Fruit fly (Drosophila melanogaster) whole organism, embryonic: ENCODE results near the gene CG31664.
A peak's percentile ranks its signal among the peaks of the same experiment; 100 is the strongest.

Experiments
- CG10462 ChIP-seq: fragments of 200-800 bp; sonication (Bioruptor generic); optimal IDR thresholded peaks from 2 replicates; lab custom pipeline; 2016; ENCODE audit warnings: missing biosample characterization, missing genetic modification characterization
- CG11504 ChIP-seq: fragments of 200-800 bp; sonication (Bioruptor generic); optimal IDR thresholded peaks from 3 replicates; lab custom pipeline; 2019; ENCODE audit warnings: missing biosample characterization, mild to moderate bottlenecking, missing genetic modification characterization, moderate library complexity
- CG12219 ChIP-seq: fragments of 200-800 bp; sonication (Bioruptor generic); optimal IDR thresholded peaks from 3 replicates; lab custom pipeline; 2018; ENCODE audit warnings: missing biosample characterization, mild to moderate bottlenecking, missing genetic modification characterization
- CG12659 ChIP-seq: fragments of 200-800 bp; sonication (Bioruptor generic); optimal IDR thresholded peaks from 3 replicates; lab custom pipeline; 2017; ENCODE audit warnings: mild to moderate bottlenecking, missing biosample characterization, missing genetic modification reagents, missing genetic modification characterization
- CG15269 ChIP-seq: fragments of 200-800 bp; sonication (Bioruptor generic); optimal IDR thresholded peaks from 2 replicates; lab custom pipeline; 2018; ENCODE audit warnings: missing biosample characterization, mild to moderate bottlenecking, missing genetic modification characterization, moderate library complexity
- CG15479 ChIP-seq: fragments of 200-800 bp; sonication (Bioruptor generic); optimal IDR thresholded peaks from 3 replicates; lab custom pipeline; 2019; ENCODE audit warnings: missing biosample characterization, mild to moderate bottlenecking, missing genetic modification characterization, moderate library complexity
- CG15601 ChIP-seq: fragments of 200-800 bp; sonication (Bioruptor generic); optimal IDR thresholded peaks from 3 replicates; lab custom pipeline; 2019; ENCODE audit warnings: missing biosample characterization, mild to moderate bottlenecking, missing genetic modification characterization, moderate library complexity
- CG18599 ChIP-seq: fragments of 200-800 bp; sonication (Bioruptor generic); optimal IDR thresholded peaks from 3 replicates; lab custom pipeline; 2017; ENCODE audit warnings: missing biosample characterization, missing genetic modification characterization, mild to moderate bottlenecking, moderate library complexity, missing genetic modification reagents
- CG2120 ChIP-seq: fragments of 200-800 bp; sonication (Bioruptor generic); optimal IDR thresholded peaks from 3 replicates; lab custom pipeline; 2016; ENCODE audit warnings: missing biosample characterization, missing genetic modification characterization
- CG31224 ChIP-seq: fragments of 200-800 bp; sonication (Bioruptor generic); IDR thresholded peaks from 2 replicates; pipeline ENCODE4 v1.3.6; 2022; ENCODE audit warnings: missing biosample characterization, missing genetic modification characterization
- CG3163 ChIP-seq: fragments of 200-800 bp; sonication (Bioruptor generic); optimal IDR thresholded peaks from 3 replicates; lab custom pipeline; 2016; ENCODE audit warnings: missing biosample characterization, missing genetic modification characterization
- CG33213 ChIP-seq: fragments of 200-800 bp; sonication (Bioruptor generic); optimal IDR thresholded peaks from 3 replicates; lab custom pipeline; 2016; ENCODE audit warnings: missing biosample characterization, missing genetic modification characterization
- CG7357 ChIP-seq: fragments of 200-800 bp; sonication (Bioruptor generic); IDR thresholded peaks from 3 replicates; pipeline ENCODE4 v1.3.6; 2022; ENCODE audit warnings: missing biosample characterization, missing genetic modification characterization
- CG7372 ChIP-seq: fragments of 200-800 bp; sonication (Bioruptor generic); IDR thresholded peaks from 2 replicates; pipeline ENCODE4 v1.3.6; 2022; ENCODE audit warnings: missing biosample characterization, missing genetic modification characterization
- CG7839 ChIP-seq: fragments of 200-800 bp; sonication (Bioruptor generic); optimal IDR thresholded peaks from 3 replicates; lab custom pipeline; 2018; ENCODE audit warnings: missing biosample characterization, mild to moderate bottlenecking, missing genetic modification characterization, moderate library complexity
- CG8281 ChIP-seq: fragments of 200-800 bp; sonication (Bioruptor generic); optimal IDR thresholded peaks from 2 replicates; lab custom pipeline; 2018; ENCODE audit warnings: missing biosample characterization, mild to moderate bottlenecking, missing genetic modification characterization, moderate library complexity
- Drgx ChIP-seq: fragments of 200-800 bp; sonication (Bioruptor generic); IDR thresholded peaks from 2 replicates; pipeline ENCODE4 v1.3.6; 2022; ENCODE audit warnings: missing biosample characterization, missing genetic modification characterization
- Ets65A ChIP-seq: fragments of 200-800 bp; sonication (Bioruptor generic); peaks from one replicate; lab custom pipeline; 2016; ENCODE audit warnings: missing biosample characterization, missing genetic modification characterization
- Hr39 ChIP-seq: fragments of >200 bp; optimal IDR thresholded peaks from 2 replicates; lab custom pipeline; 2017
- Hr51 ChIP-seq, 2 experiments: fragments of 200-800 bp; sonication (Bioruptor generic); optimal IDR thresholded peaks; 2 replicates in 1 of 2; 3 replicates in 1 of 2; lab custom pipeline; 2016 to 2018; ENCODE audit warnings: missing biosample characterization in 2 of 2, missing genetic modification characterization in 2 of 2, mild to moderate bottlenecking in 1 of 2, moderate library complexity in 1 of 2
- Jarid2 ChIP-seq: fragments of 200-800 bp; sonication (Bioruptor generic); optimal IDR thresholded peaks from 3 replicates; lab custom pipeline; 2017; ENCODE audit warnings: mild to moderate bottlenecking, missing biosample characterization, missing genetic modification reagents, missing genetic modification characterization
- Mad ChIP-seq: fragments of 200-800 bp; sonication (Bioruptor generic); optimal IDR thresholded peaks from 2 replicates; lab custom pipeline; 2016; ENCODE audit warnings: missing biosample characterization, missing genetic modification characterization
- Neu2 ChIP-seq: fragments of 200-800 bp; sonication (Bioruptor generic); optimal IDR thresholded peaks from 3 replicates; lab custom pipeline; 2016; ENCODE audit warnings: missing biosample characterization, missing genetic modification characterization, borderline replicate concordance
- Nf-YC ChIP-seq: fragments of 200-800 bp; optimal IDR thresholded peaks from 3 replicates; lab custom pipeline; 2019; ENCODE audit warnings: missing biosample characterization, mild to moderate bottlenecking, missing genetic modification characterization, moderate library complexity
- Oli ChIP-seq: fragments of 200-800 bp; sonication (Bioruptor generic); optimal IDR thresholded peaks from 2 replicates; lab custom pipeline; 2018; ENCODE audit warnings: missing biosample characterization, mild to moderate bottlenecking, missing genetic modification characterization, moderate library complexity
- abd-A ChIP-seq: fragments of 200-800 bp; sonication (Bioruptor generic); optimal IDR thresholded peaks from 3 replicates; lab custom pipeline; 2019; ENCODE audit warnings: missing biosample characterization, mild to moderate bottlenecking, missing genetic modification characterization, moderate library complexity
- al ChIP-seq: fragments of 200-800 bp; sonication (Bioruptor generic); IDR thresholded peaks from 2 replicates; pipeline ENCODE4 v1.3.6; 2022; ENCODE audit warnings: missing biosample characterization, missing genetic modification characterization
- chinmo ChIP-seq: fragments of 200-800 bp; sonication (Bioruptor generic); IDR thresholded peaks from 4 replicates; pipeline ENCODE4 v1.3.6; 2022; ENCODE audit warnings: missing biosample characterization, missing genetic modification characterization; ENCODE audit not compliant: partially characterized antibody
- dmrt99B ChIP-seq: fragments of 200-800 bp; sonication (Bioruptor generic); optimal IDR thresholded peaks from 2 replicates; lab custom pipeline; 2018; ENCODE audit warnings: missing biosample characterization, mild to moderate bottlenecking, missing genetic modification characterization, moderate library complexity
- gsb-n ChIP-seq: fragments of 200-800 bp; sonication (Bioruptor generic); optimal IDR thresholded peaks from 3 replicates; lab custom pipeline; 2018; ENCODE audit warnings: missing biosample characterization, mild to moderate bottlenecking, missing genetic modification characterization
- ham ChIP-seq: fragments of 200-800 bp; sonication (Bioruptor generic); IDR thresholded peaks from 2 replicates; pipeline ENCODE4 v1.3.6; 2022; ENCODE audit warnings: missing biosample characterization, missing genetic modification characterization
- hkb ChIP-seq, 2 experiments: fragments of 200-800 bp in 1 of 2; fragments of >200 bp in 1 of 2; sonication (Bioruptor generic) in 1 of 2; IDR thresholded peaks in 1 of 2; optimal IDR thresholded peaks in 1 of 2; 2 replicates each; pipeline versions ENCODE4 v1.3.6 to Lab custom; 2017 to 2022; ENCODE audit warnings: missing biosample characterization in 1 of 2, missing genetic modification characterization in 1 of 2
- jigr1 ChIP-seq: fragments of 200-800 bp; sonication (Bioruptor generic); IDR thresholded peaks from 3 replicates; pipeline ENCODE4 v1.3.6; 2022; ENCODE audit warnings: missing biosample characterization, missing genetic modification characterization
- lmd ChIP-seq: fragments of 200-800 bp; sonication (Bioruptor generic); IDR thresholded peaks from 2 replicates; pipeline ENCODE4 v1.3.6; 2022; ENCODE audit warnings: missing biosample characterization, missing genetic modification characterization
- nmo ChIP-seq: fragments of 200-800 bp; sonication (Bioruptor generic); optimal IDR thresholded peaks from 2 replicates; lab custom pipeline; 2018; ENCODE audit warnings: missing biosample characterization, mild to moderate bottlenecking, missing genetic modification characterization, moderate library complexity
- otp ChIP-seq: fragments of 200-800 bp; sonication (Bioruptor generic); IDR thresholded peaks from 3 replicates; pipeline ENCODE4, ENCODE4 v1.3.6; 2022; ENCODE audit warnings: missing biosample characterization, missing genetic modification characterization
- repo ChIP-seq: fragments of 200-800 bp; sonication (Bioruptor generic); optimal IDR thresholded peaks from 2 replicates; lab custom pipeline; 2016; ENCODE audit warnings: missing biosample characterization, missing genetic modification characterization
- schlank ChIP-seq: fragments of 200-800 bp; sonication (Bioruptor generic); optimal IDR thresholded peaks from 2 replicates; lab custom pipeline; 2018; ENCODE audit warnings: missing biosample characterization, mild to moderate bottlenecking, missing genetic modification characterization
- tgo ChIP-seq: fragments of 200-800 bp; sonication (Bioruptor generic); IDR thresholded peaks from 3 replicates; pipeline ENCODE4 v1.3.6; 2022; ENCODE audit warnings: missing biosample characterization, missing genetic modification characterization
- vvl ChIP-seq: fragments of 200-800 bp; sonication (Bioruptor generic); IDR thresholded peaks from 2 replicates; pipeline ENCODE4 v1.3.6; 2022; ENCODE audit warnings: missing biosample characterization, missing genetic modification characterization
- zen2 ChIP-seq: fragments of 200-800 bp; sonication (Bioruptor generic); IDR thresholded peaks from 3 replicates; pipeline ENCODE4 v1.3.6; 2022; ENCODE audit warnings: missing biosample characterization, missing genetic modification characterization; ENCODE audit not compliant: partially characterized antibody

Gene CG31664

dm6 chr2L:1826400-1826799 is at the start of gene CG31664:
TSS of gene CG31664 (minus strand) at chr2L:1826500.
- TF ChIP-seq CG10462: no peak
- TF ChIP-seq, all 482 proteins: peak for 0

dm6 chr2L:1873609-1874096 is 47.4 kb upstream of the CG31664 start:
- TF ChIP-seq ham (GFP tag; lab: Robert Waterston, UW) (0 out of 2 replicates have a peak, but pooled peaks have one; percentile 34), CG7372 (GFP tag; lab: Robert Waterston, UW) (peak; percentile 86), Mad (GFP tag; lab: Kevin White, UChicago) (no peak), abd-A (tag; lab: Kevin White, UChicago) (peak; percentile 66), zen2 (no peak), CG12659 (GFP tag; lab: Kevin White, UChicago) (no peak), Neu2 (GFP tag; lab: Kevin White, UChicago) (no peak), CG11504 (tag; lab: Kevin White, UChicago) (peak; percentile 1), Ets65A (GFP tag; lab: Kevin White, UChicago) (peak; percentile 81), chinmo (GFP tag; lab: Robert Waterston, UW) (0 out of 4 replicates have a peak, but pooled peaks have one; percentile 14), CG15601 (tag; lab: Kevin White, UChicago) (no peak), CG31224 (GFP tag; lab: Robert Waterston, UW) (peak; percentile 94)

dm6 chr2L:1869503-1869902 is 43.2 kb upstream of the CG31664 start, which contains the start of gene CG7295:
TSS of gene CG7295 (plus strand) at chr2L:1869803.
- TF ChIP-seq CG15479 (GFP tag; lab: Kevin White, UChicago): no peak
- no peak for TF ChIP-seq schlank (tag; lab: Kevin White, UChicago)
- no peak for TF ChIP-seq hkb (optimal IDR thresholded peaks at IDR 0.05; lab: Kevin White, UChicago)
- TF ChIP-seq hkb (GFP tag; IDR thresholded peaks at IDR 0.05; lab: Robert Waterston, UW): no peak
- no peak for TF ChIP-seq Nf-YC (tag; lab: Kevin White, UChicago)
- TF ChIP-seq gsb-n (tag; lab: Kevin White, UChicago): no peak
- TF ChIP-seq CG3163 (GFP tag; lab: Kevin White, UChicago): no peak
- TF ChIP-seq Hr39 (lab: Kevin White, UChicago): no peak
- no peak for TF ChIP-seq nmo (GFP tag; lab: Kevin White, UChicago)
- no peak for TF ChIP-seq repo (GFP tag; lab: Kevin White, UChicago)

dm6 chr2L:1861994-1862393 is 35.7 kb upstream of the CG31664 start:
- TF ChIP-seq Drgx (GFP tag; lab: Robert Waterston, UW) (0 out of 2 replicates have a peak, but pooled peaks have one; percentile 18), hkb (optimal IDR thresholded peaks at IDR 0.05; lab: Kevin White, UChicago) (no peak), hkb (GFP tag; IDR thresholded peaks at IDR 0.05; lab: Robert Waterston, UW) (no peak), Ets65A (GFP tag; lab: Kevin White, UChicago) (peak; percentile 92), otp (GFP tag; lab: Robert Waterston, UW) (peak; percentile 52; the same call in 2 of the 3 replicates), Oli (no peak)

- TF ChIP-seq tgo (0 out of 3 replicates have a peak, but pooled peaks have one; percentile 29), jigr1 (no peak), vvl (GFP tag; lab: Robert Waterston, UW) (0 out of 2 replicates have a peak, but pooled peaks have one; percentile 18), hkb (optimal IDR thresholded peaks at IDR 0.05; lab: Kevin White, UChicago) (no peak), hkb (GFP tag; IDR thresholded peaks at IDR 0.05; lab: Robert Waterston, UW) (0 out of 2 replicates have a peak, but pooled peaks have one; percentile 12), CG8281 (tag; lab: Kevin White, UChicago) (no peak), CG15269 (tag; lab: Kevin White, UChicago) (peak; percentile 9), al (GFP tag; lab: Robert Waterston, UW) (no peak), CG18599 (GFP tag; lab: Kevin White, UChicago) (peak; percentile 29), CG2120 (peak; percentile 21), dmrt99B (tag; lab: Kevin White, UChicago) (peak; percentile 0), CG7839 (tag; lab: Kevin White, UChicago) (peak; percentile 3), Hr51 (GFP tag; optimal IDR thresholded peaks at IDR 0.05; lab: Kevin White, UChicago) (peak in 1 of 2 experiments; percentile 9), CG7357 (0 out of 3 replicates have a peak, but pooled peaks have one; percentile 12), Hr39 (lab: Kevin White, UChicago) (no peak), CG12219 (GFP tag; lab: Kevin White, UChicago) (no peak), Jarid2 (GFP tag; lab: Kevin White, UChicago) (no peak), lmd (GFP tag; lab: Robert Waterston, UW) (peak; percentile 29; the same call in 1 of the 2 replicates), CG33213 (GFP tag; lab: Kevin White, UChicago) (no peak), Drgx (GFP tag; lab: Robert Waterston, UW) (no peak)
Measured at dm6 chr2L:1839019-1839418, 12.7 kb upstream of the CG31664 start.
